Worm (Caenorhabditis elegans): Measurements from ENCODE around the gene ZK470.6.

- TF ChIP-seq med-1 (GFP tag; optimal IDR thresholded peaks at IDR 0.05; ENCODE audit: insufficient read depth) (no peak), klf-2 (GFP tag; conservative IDR thresholded peaks at IDR 0.05) (no peak), ztf-29 (GFP tag; IDR thresholded peaks at IDR 0.05) (no peak), flt-1 (GFP tag; IDR thresholded peaks at IDR 0.05) (no peak), T22C8.4 (GFP tag; IDR thresholded peaks at IDR 0.05) (no peak), ref-1 (GFP tag; conservative IDR thresholded peaks at IDR 0.05) (no peak), ztf-23 (GFP tag; IDR thresholded peaks at IDR 0.05) (no peak)
These were observed 37.4 kb downstream of the ZK470.6 start, which contains the start of gene ZK470.4 for ce11 chrX:4139593-4140565.

All from whole organism, midembryonic.